Fruit fly (Drosophila melanogaster): ENCODE results near the gene CTCF.

DNA sequence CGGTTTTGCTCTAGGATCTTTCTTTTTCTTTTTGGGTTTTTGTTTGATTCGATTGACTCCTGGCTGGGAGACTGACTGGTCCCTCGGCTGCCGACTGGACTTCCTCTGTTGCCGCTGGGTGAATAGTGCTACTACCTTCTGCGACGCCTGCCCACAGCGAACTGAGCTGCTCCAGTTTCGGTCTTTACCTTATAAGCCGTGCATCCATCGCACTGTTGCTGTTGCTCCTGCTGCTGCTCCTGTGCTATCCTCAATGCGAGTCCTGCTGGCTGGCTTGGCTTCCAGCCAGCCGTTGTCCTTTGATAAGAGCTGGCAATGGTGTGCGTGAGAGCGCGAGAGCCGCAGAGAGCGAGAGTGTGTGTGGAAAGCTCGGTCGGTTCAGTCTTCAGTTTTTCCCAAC is 43.8 kb downstream of the CTCF start, which contains the start of gene unc-13-4A:
- TF ChIP-seq CG8119 (GFP tag; IDR thresholded peaks at IDR 0.05) (no peak), achi (GFP tag; optimal IDR thresholded peaks at IDR 0.05) (no peak), Lpt (GFP tag; optimal IDR thresholded peaks at IDR 0.05) (no peak), CG9139 (GFP tag; optimal IDR thresholded peaks at IDR 0.05) (no peak), CG8632 (GFP tag; optimal IDR thresholded peaks at IDR 0.05) (no peak)
